Fruit fly (Drosophila melanogaster) whole organism: ENCODE data around the gene CG31274.
"Not testable (repeated sequence)": the region's sequence is repeated elsewhere in the genome, so short reads cannot be mapped to it uniquely, and the experiment has no call there.

Source experiments
- CG8478 ChIP-seq: fragments of >200 bp; optimal IDR thresholded peaks from 2 replicates; lab custom pipeline; 2018; ENCODE audit warnings: inconsistent platforms
- Dll ChIP-seq: fragments of >200 bp; optimal IDR thresholded peaks from 2 replicates; lab custom pipeline; 2017
- EcR ChIP-seq, 2 experiments: fragments of >200 bp; optimal IDR thresholded peaks; 2 replicates each; lab custom pipeline; 2017; ENCODE audit warnings: missing biosample characterization in 2 of 2, missing genetic modification characterization in 2 of 2, missing genetic modification reagents in 2 of 2
- pan ChIP-seq: fragments of >200 bp; optimal IDR thresholded peaks from 2 replicates; lab custom pipeline; 2017
- psq ChIP-seq: fragments of >200 bp; optimal IDR thresholded peaks from 2 replicates; lab custom pipeline; 2017
- usp ChIP-seq: fragments of >200 bp; optimal IDR thresholded peaks from 2 replicates; lab custom pipeline; 2017; ENCODE audit warnings: missing biosample characterization, missing genetic modification characterization, mixed read lengths

The CG31274 gene

DNA sequence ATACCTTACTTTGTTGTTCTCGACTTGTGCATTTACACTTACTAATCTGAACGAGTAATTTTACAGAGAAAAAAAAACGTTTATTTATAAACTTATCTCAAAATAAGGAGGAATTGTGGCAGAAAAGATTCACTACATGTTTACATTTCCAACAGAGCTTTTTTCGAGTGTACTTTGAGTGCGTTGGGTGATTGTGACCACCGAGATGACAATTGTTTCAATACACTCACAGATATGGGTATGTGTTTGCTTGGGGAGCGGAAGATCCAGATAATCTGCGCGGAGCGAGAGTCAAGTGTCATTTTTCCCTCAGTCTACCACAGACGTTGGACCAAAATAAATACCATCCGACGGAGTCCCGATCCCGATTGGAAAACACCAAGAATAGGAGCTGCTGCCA is at the start of gene CG31274:
Gene CG31274, plus strand, starts transcription at position 301 of the 400 bp plus-strand sequence.
- not testable (repeated sequence) for TF ChIP-seq usp; EcR (GFP tag; optimal IDR thresholded peaks at IDR 0.05; lab: Kevin White, UChicago); CG8478 (lab: Kevin White, UChicago)

DNA sequence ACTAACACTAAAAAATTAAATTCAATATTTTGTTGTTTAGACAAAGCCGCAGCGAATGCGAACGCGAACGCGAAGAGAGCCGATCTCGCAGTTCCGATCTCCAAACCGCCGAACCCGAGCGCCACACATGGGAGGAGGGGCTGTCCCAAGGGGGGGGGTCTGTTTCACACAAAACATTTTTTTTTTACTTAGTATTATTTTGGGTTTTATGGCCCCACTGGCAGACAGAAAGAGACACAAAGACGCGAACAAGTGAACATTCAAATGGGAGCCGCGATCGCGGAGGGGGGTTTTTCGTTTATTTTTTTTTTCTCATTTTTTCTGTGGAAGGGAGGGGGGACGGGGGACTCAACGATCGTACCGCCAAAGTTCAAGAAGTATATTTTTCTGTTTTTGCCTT is 48.5 kb upstream of the CG31274 start:
- no peak for TF ChIP-seq pan (lab: Kevin White, UChicago)
- no peak for TF ChIP-seq Dll (lab: Kevin White, UChicago)
- no peak for TF ChIP-seq usp
- TF ChIP-seq CG8478 (lab: Kevin White, UChicago), result no peak
- TF ChIP-seq psq (lab: Kevin White, UChicago), result no peak
- no peak for TF ChIP-seq EcR (GFP tag; optimal IDR thresholded peaks at IDR 0.05; lab: Kevin White, UChicago)

DNA sequence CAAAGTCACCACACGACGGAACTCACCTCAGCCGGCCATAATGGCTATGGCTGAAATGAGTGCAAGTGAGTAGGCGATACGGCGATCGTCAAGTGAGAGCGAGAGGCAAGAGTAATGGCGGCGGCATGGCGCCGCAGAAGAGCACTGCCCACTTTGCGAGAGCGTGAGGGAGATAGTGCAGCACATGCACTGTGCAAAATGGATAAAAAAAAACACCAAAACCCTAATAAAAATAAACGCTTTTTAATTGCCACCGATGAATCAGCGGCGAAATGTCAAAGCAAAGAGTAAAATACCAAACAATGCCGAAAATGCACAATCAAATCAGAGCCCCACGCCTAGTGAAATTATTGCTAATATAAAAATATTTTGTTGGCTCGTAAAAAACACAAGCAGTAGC is 44.1 kb upstream of the CG31274 start:
- no peak for TF ChIP-seq pan (lab: Kevin White, UChicago)
- no peak for TF ChIP-seq EcR (GFP tag; optimal IDR thresholded peaks at IDR 0.05; lab: Kevin White, UChicago)
- peak; percentile 54 for TF ChIP-seq CG8478 (lab: Kevin White, UChicago)
- peak; percentile 73 for TF ChIP-seq Dll (lab: Kevin White, UChicago)
- TF ChIP-seq usp, result no peak
- TF ChIP-seq psq (lab: Kevin White, UChicago), result no peak

DNA sequence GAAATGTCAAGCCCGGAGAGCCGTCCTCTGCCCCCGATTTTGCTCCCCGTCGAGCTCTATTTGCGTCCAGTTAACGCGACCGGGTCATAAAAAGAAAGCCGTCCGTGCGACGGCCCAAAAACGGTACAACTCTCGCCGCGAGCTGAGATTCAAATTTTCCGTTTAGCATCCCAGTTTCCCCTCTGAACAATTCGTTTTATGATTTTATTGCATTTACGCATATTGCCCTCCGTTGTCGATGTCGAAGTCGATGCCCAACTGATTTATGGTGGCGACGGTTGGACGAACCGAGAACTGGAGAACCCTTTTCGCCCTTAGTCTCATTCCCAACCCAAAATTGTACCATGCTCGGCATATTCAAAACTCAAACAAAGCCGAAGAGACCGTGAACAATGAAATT is 41.4 kb upstream of the CG31274 start:
- TF ChIP-seq psq (lab: Kevin White, UChicago), result no peak
- TF ChIP-seq pan (lab: Kevin White, UChicago), result no peak
- TF ChIP-seq usp, result no peak
- no peak for TF ChIP-seq Dll (lab: Kevin White, UChicago)
- TF ChIP-seq CG8478 (lab: Kevin White, UChicago), result no peak
- TF ChIP-seq EcR (GFP tag; optimal IDR thresholded peaks at IDR 0.05; lab: Kevin White, UChicago), result no peak

DNA sequence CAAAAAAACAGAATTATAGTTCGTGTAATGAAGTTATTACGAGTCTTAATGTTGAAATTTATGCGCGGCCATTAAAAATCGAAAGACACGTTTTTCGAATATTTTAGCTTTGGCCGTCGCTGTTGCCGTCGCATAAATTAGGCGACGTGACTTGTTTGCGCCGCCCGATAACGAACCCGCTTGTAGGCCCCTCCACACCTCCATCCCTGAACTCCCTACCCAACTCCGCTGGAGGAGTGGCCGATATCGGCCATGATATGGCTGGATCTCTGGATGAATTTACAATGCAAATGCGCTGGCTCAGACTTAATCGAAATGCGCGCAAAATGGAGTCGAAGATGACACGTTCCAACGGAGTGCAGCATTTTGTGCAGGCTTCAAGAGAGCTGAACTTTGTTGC is 38.4 kb upstream of the CG31274 start:
- TF ChIP-seq usp (no peak), EcR (GFP tag; optimal IDR thresholded peaks at IDR 0.05; lab: Kevin White, UChicago) (no peak), psq (lab: Kevin White, UChicago) (no peak), Dll (lab: Kevin White, UChicago) (no peak), CG8478 (lab: Kevin White, UChicago) (no peak), pan (lab: Kevin White, UChicago) (no peak)

DNA sequence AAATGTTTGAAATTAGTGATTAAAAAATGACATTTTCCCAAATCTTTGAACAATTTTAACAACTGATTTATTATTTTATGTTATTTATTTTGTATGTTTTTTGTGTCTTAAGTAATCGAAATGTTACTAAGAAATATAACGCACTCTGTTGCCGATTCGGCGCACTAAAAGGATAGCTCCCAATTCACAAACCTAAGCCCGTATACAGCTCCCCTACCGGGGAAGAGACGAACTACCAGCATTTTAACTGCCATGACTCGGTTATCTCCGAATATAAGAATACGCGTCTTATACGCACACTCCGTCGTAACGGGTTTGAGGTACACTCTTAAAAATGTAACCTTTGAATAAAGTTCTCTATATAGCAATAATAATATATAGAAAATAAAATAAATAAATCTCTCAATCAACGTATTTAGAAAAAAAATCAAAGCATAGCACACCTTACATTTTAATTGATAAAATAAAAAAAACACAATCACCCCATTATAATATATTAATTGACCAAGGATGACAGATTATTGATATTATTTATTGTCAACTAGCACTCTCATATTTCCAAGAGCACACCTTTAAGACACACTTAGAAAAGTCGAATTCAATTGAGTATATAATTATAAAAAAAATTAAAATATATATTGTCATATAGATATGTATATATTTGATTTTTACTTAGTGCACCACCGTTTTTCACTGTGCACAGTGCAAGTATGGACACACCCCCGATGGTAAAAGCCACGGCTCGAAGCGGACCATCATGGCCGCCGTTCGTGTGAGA is 34.9 kb upstream of the CG31274 start:
- no peak for TF ChIP-seq pan (lab: Kevin White, UChicago)
- TF ChIP-seq CG8478 (lab: Kevin White, UChicago), result no peak
- no peak for TF ChIP-seq Dll (lab: Kevin White, UChicago)
- TF ChIP-seq usp, result no peak
- no peak for TF ChIP-seq psq (lab: Kevin White, UChicago)
- no peak for TF ChIP-seq EcR (GFP tag; optimal IDR thresholded peaks at IDR 0.05; lab: Kevin White, UChicago)

DNA sequence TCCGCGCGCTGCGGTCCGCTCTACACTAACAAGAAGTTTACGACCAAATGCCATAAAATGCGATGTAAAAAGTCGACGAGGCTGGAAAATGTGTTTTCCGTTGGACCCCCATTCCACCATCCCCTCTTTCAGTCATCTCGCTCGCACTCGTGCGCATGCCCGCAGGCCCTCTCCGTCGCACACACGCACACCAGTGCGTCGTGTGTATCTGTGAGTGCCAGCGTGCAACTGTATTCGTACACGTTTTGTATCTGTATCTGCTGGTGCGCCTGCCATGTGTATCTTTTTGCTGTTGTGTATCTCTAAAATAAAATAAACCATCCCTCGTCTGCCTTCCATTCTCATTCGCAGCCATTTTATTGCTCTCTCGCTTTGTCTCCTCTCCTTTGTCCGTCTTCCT is 32.6 kb upstream of the CG31274 start:
- TF ChIP-seq EcR (GFP tag; optimal IDR thresholded peaks at IDR 0.05; lab: Kevin White, UChicago), result no peak
- no peak for TF ChIP-seq Dll (lab: Kevin White, UChicago)
- TF ChIP-seq CG8478 (lab: Kevin White, UChicago), result no peak
- no peak for TF ChIP-seq usp

DNA sequence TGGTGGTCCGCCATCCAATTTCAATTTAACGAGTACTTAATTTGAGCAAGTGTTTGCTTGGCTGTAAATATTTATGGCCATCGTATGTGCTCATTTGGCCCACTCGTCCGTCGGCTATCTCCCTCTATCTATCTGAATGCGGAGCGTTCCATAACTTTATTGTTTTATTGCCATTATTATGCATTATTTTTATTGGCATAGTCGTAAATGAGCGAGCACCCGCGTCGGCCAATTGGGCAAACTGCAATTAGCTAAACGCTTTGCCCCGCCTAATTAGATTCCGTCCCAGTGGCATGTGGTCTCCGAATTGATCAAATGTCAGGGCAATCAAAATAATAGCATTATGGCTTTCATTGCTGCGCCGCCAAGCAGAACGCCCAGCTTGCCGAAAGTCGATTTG is 30.5 kb upstream of the CG31274 start:
- TF ChIP-seq pan (lab: Kevin White, UChicago), result no peak
- TF ChIP-seq CG8478 (lab: Kevin White, UChicago), result no peak
- no peak for TF ChIP-seq psq (lab: Kevin White, UChicago)
- TF ChIP-seq usp, result no peak
- TF ChIP-seq EcR (GFP tag; optimal IDR thresholded peaks at IDR 0.05; lab: Kevin White, UChicago), result no peak

DNA sequence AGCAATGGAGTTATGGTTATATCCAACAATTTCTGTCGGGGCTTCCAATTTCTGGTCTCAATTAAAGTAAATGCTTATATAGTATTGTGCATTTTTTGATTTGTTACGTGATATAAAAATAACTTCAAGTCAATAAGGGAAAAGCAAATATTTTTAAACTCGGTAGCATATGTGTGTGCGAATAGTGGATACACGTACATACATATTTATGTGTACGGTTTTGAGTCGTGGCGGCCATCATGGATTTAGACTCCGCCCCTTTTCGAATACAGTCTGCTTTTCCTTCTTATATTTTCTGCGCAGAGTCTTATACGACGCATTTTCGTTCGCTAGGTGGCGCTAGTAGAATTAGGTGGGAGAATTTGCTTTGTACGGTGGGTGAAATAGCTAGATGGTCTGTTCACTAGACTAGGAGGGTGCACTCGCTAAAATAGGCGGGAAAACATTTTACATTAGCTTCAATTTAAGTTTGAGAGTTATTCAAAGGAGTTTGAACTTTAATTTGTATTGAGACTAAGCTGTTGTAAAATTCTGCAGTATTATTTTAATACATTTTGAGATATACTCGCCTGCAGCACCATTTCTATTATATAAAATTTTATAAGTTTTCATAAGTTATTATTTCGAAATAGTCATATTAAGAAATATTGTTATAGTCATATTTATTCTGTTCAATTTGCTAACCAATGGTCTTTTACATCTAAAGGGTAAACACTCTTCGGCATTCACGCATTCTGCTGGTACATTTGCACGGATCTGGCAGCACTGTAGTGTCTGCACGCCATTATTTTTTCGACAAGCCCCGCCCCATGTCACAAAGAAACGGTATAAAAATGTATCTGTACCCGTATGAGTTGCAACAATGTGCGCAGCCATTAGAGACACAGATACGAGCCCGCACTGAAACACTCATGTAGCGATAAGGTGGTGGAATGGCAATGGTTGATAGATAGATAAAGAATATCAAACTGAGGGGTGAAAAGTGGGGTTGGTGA is 23.2 kb upstream of the CG31274 start:
- TF ChIP-seq pan (lab: Kevin White, UChicago), result no peak
- no peak for TF ChIP-seq psq (lab: Kevin White, UChicago)
- TF ChIP-seq Dll (lab: Kevin White, UChicago), result no peak
- TF ChIP-seq CG8478 (lab: Kevin White, UChicago), result no peak
- TF ChIP-seq EcR (GFP tag; optimal IDR thresholded peaks at IDR 0.05; lab: Kevin White, UChicago), result no peak
- no peak for TF ChIP-seq usp

DNA sequence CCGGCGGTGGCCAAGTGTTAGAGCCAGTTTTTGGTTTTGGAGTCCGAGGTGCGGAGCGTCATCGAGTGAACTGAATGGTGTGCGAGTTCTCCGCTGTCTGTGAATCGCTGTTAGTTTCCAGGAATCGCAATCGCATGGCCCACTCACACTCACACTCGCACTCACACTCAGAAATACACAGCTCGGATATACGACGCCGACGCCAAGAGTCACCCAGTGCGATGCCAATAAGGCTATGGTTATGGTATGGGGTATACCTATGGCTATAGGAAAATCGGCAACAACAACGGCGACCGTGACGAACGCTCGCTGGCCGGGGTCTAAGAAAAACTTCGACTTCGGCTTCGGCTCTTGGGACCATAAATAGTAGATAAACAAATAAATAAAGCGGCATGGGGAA is 20.7 kb upstream of the CG31274 start, which contains the start of gene Abd-B:
Gene Abd-B, minus strand, starts transcription at position 101 of the 400 bp plus-strand sequence.
- TF ChIP-seq usp, result no peak
- no peak for TF ChIP-seq psq (lab: Kevin White, UChicago)
- TF ChIP-seq CG8478 (lab: Kevin White, UChicago), result no peak
- no peak for TF ChIP-seq pan (lab: Kevin White, UChicago)
- TF ChIP-seq Dll (lab: Kevin White, UChicago), result no peak
- no peak for TF ChIP-seq EcR (GFP tag; optimal IDR thresholded peaks at IDR 0.05; lab: Kevin White, UChicago)

DNA sequence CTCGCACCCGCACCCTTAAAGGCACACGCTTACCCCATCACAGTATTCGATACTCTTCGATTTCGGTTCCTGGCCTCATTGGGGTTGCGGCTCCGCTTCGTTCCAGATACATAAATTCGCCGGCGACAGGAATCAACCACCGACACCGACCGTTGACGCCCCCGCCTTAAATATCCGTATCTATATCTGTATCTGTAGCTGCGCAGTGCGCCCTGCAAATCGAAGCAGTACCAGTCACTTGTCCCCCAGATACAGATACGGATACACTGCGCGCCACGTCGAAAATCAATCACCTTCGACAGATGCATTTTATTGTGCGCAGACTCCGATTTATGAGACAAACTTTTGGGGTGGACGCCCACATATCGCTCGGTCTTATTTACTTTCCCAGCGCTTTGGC is 20.2 kb upstream of the CG31274 start:
- no peak for TF ChIP-seq Dll (lab: Kevin White, UChicago)
- TF ChIP-seq CG8478 (lab: Kevin White, UChicago), result no peak
- no peak for TF ChIP-seq pan (lab: Kevin White, UChicago)
- TF ChIP-seq EcR (GFP tag; optimal IDR thresholded peaks at IDR 0.05; lab: Kevin White, UChicago), result no peak
- TF ChIP-seq usp, result no peak
- no peak for TF ChIP-seq psq (lab: Kevin White, UChicago)
